Worm (Caenorhabditis elegans) whole organism, L4 larva: ENCODE data around the gene F47D12.6.

Source experiments
- F49E8.2 ChIP-seq: sonication (generic microtip); optimal IDR thresholded peaks from 2 replicates; lab custom pipeline; 2016; ENCODE audit warnings: missing compliant biosample characterization, mild to moderate bottlenecking, missing genetic modification characterization, borderline replicate concordance
- R02D3.7 ChIP-seq: fragments of 150-350 bp; sonication (generic microtip); optimal IDR thresholded peaks from 3 replicates; lab custom pipeline; 2014; ENCODE audit warnings: missing biosample characterization, missing genetic modification characterization
- T20F7.1 ChIP-seq: fragments of 200-800 bp; sonication (Bioruptor generic); optimal IDR thresholded peaks from 2 replicates; lab custom pipeline; 2018; ENCODE audit warnings: mild to moderate bottlenecking, missing genetic modification characterization, missing compliant biosample characterization
- Y105C5A.15 ChIP-seq: fragments of 200-800 bp; sonication (Bioruptor generic); IDR thresholded peaks from 2 replicates; pipeline ENCODE4 v1.3.6; 2022; ENCODE audit warnings: missing genetic modification characterization, missing compliant biosample characterization
- Y48G9A.11 ChIP-seq: fragments of 200-800 bp; sonication (Bioruptor generic); IDR thresholded peaks from 2 replicates; pipeline ENCODE4 v1.3.6; 2022; ENCODE audit warnings: missing genetic modification reagents, missing genetic modification characterization, missing compliant biosample characterization
- ceh-20 ChIP-seq: fragments of 200-800 bp; sonication (Bioruptor generic); IDR thresholded peaks from 2 replicates; pipeline ENCODE4 v1.3.6; 2022; ENCODE audit warnings: missing genetic modification reagents, missing genetic modification characterization, missing compliant biosample characterization
- ceh-28 ChIP-seq: fragments of 150-350 bp; optimal IDR thresholded peaks from 2 replicates; lab custom pipeline; 2014; ENCODE audit warnings: missing biosample characterization, missing genetic modification reagents, missing genetic modification characterization
- ceh-82 ChIP-seq: sonication (generic microtip); optimal IDR thresholded peaks from 2 replicates; lab custom pipeline; 2017; ENCODE audit warnings: missing biosample characterization, missing genetic modification characterization
- daf-19 ChIP-seq: fragments of 200-800 bp; sonication (Bioruptor generic); conservative IDR thresholded peaks from 2 replicates; pipeline ENCODE4 v1.3.6; 2022; ENCODE audit warnings: missing genetic modification characterization, missing compliant biosample characterization
- dpl-1 ChIP-seq: fragments of 150-350 bp; optimal IDR thresholded peaks from 2 replicates; lab custom pipeline; 2014; ENCODE audit warnings: missing biosample characterization, missing genetic modification reagents, missing genetic modification characterization
- dve-1 ChIP-seq: sonication (generic microtip); optimal IDR thresholded peaks from 2 replicates; lab custom pipeline; 2017; ENCODE audit warnings: antibody characterized with exemption, mild to moderate bottlenecking, missing genetic modification characterization, missing compliant biosample characterization; ENCODE audit not compliant: insufficient read depth
- gei-8 ChIP-seq: fragments of 200-800 bp; sonication (Bioruptor generic); optimal IDR thresholded peaks from 2 replicates; lab custom pipeline; 2018; ENCODE audit warnings: mild to moderate bottlenecking, missing genetic modification characterization, missing compliant biosample characterization
- hif-1 ChIP-seq, 2 experiments: sonication (generic microtip); optimal IDR thresholded peaks; 2 replicates each; lab custom pipeline; 2016 to 2017; ENCODE audit warnings: missing compliant biosample characterization in 2 of 2, missing genetic modification characterization in 2 of 2, missing genetic modification reagents in 2 of 2, missing genotype in 2 of 2, mild to moderate bottlenecking in 1 of 2
- jun-1 ChIP-seq: fragments of 150-350 bp; optimal IDR thresholded peaks from 2 replicates; lab custom pipeline; 2014; ENCODE audit warnings: missing biosample characterization, missing genetic modification reagents, missing genetic modification characterization
- lim-7 ChIP-seq: fragments of 200-800 bp; sonication (Bioruptor generic); IDR thresholded peaks from 2 replicates; pipeline ENCODE4 v1.3.6; 2022; ENCODE audit warnings: missing genetic modification characterization, missing compliant biosample characterization
- lin-13 ChIP-seq: fragments of 150-350 bp; optimal IDR thresholded peaks from 2 replicates; lab custom pipeline; 2014; ENCODE audit warnings: missing biosample characterization, missing genetic modification reagents, missing genetic modification characterization
- lin-38 ChIP-seq: fragments of 200-800 bp; sonication (Bioruptor generic); IDR thresholded peaks from 2 replicates; pipeline ENCODE4 v1.3.6; 2022; ENCODE audit warnings: missing genetic modification reagents, missing genetic modification characterization, missing compliant biosample characterization
- lir-3 ChIP-seq: sonication (generic microtip); optimal IDR thresholded peaks from 2 replicates; lab custom pipeline; 2016; ENCODE audit warnings: mild to moderate bottlenecking, missing genetic modification characterization, missing compliant biosample characterization
- madf-9 ChIP-seq: fragments of 200-800 bp; sonication (Bioruptor generic); conservative IDR thresholded peaks from 2 replicates; pipeline ENCODE4 v1.3.6; 2022; ENCODE audit warnings: missing genetic modification reagents, missing genetic modification characterization, missing compliant biosample characterization
- mdl-1 ChIP-seq, 2 experiments: fragments of 150-350 bp in 1 of 2; sonication (generic microtip) in 1 of 2; optimal IDR thresholded peaks; 2 replicates each; lab custom pipeline; 2014 to 2017; ENCODE audit warnings: missing biosample characterization in 2 of 2, missing genetic modification characterization in 2 of 2
- mep-1 ChIP-seq: fragments of 150-350 bp; sonication (generic microtip); optimal IDR thresholded peaks from 3 replicates; lab custom pipeline; 2014; ENCODE audit warnings: missing biosample characterization, missing genetic modification characterization
- mes-2 ChIP-seq: sonication (generic microtip); optimal IDR thresholded peaks from 2 replicates; lab custom pipeline; 2016; ENCODE audit warnings: missing genotype, mild to moderate bottlenecking, missing genetic modification characterization, missing compliant biosample characterization; ENCODE audit not compliant: poor library complexity, severe bottlenecking
- mxl-2 ChIP-seq: fragments of 200-800 bp; sonication (Bioruptor generic); conservative IDR thresholded peaks from 2 replicates; pipeline ENCODE4 v1.3.6; 2022; ENCODE audit warnings: missing genetic modification reagents, missing genetic modification characterization, missing compliant biosample characterization
- nhr-11 ChIP-seq: fragments of 150-350 bp; optimal IDR thresholded peaks from 2 replicates; lab custom pipeline; 2014; ENCODE audit warnings: missing biosample characterization, missing genetic modification characterization
- nhr-28 ChIP-seq: fragments of 150-350 bp; optimal IDR thresholded peaks from 2 replicates; lab custom pipeline; 2014; ENCODE audit warnings: missing biosample characterization, missing genetic modification characterization
- nhr-41 ChIP-seq: fragments of 200-800 bp; sonication (Bioruptor generic); IDR thresholded peaks from 2 replicates; pipeline ENCODE4 v1.3.6; 2022; ENCODE audit warnings: missing genetic modification reagents, missing genetic modification characterization, missing compliant biosample characterization
- nhr-48 ChIP-seq: sonication (generic microtip); optimal IDR thresholded peaks from 2 replicates; lab custom pipeline; 2016; ENCODE audit warnings: mild to moderate bottlenecking, missing genetic modification characterization, missing compliant biosample characterization
- nhr-77 ChIP-seq: fragments of 150-350 bp; optimal IDR thresholded peaks from 2 replicates; lab custom pipeline; 2014; ENCODE audit warnings: missing biosample characterization, missing genetic modification characterization
- php-3 ChIP-seq: fragments of 200-800 bp; sonication (Bioruptor generic); IDR thresholded peaks from 2 replicates; pipeline ENCODE4 v1.3.6; 2022; ENCODE audit warnings: missing genetic modification reagents, missing genetic modification characterization, missing compliant biosample characterization
- pqm-1 ChIP-seq: sonication (generic microtip); optimal IDR thresholded peaks from 2 replicates; lab custom pipeline; 2017; ENCODE audit warnings: missing biosample characterization, missing genetic modification characterization
- sdz-12 ChIP-seq: fragments of 200-800 bp; sonication (Bioruptor generic); optimal IDR thresholded peaks from 2 replicates; lab custom pipeline; 2018; ENCODE audit warnings: mild to moderate bottlenecking, missing genetic modification characterization, missing compliant biosample characterization
- set-16 ChIP-seq: fragments of 200-800 bp; sonication (Bioruptor generic); IDR thresholded peaks from 2 replicates; pipeline ENCODE4 v1.3.6; 2022; ENCODE audit warnings: missing genetic modification reagents, missing genetic modification characterization, missing compliant biosample characterization
- spr-1 ChIP-seq: sonication (generic microtip); optimal IDR thresholded peaks from 2 replicates; lab custom pipeline; 2016; ENCODE audit warnings: mild to moderate bottlenecking, missing genetic modification characterization, missing compliant biosample characterization
- unc-62 ChIP-seq, 3 experiments: fragments of 150-350 bp in 1 of 3; sonication (generic microtip); optimal IDR thresholded peaks in 2 of 3; peaks in 1 of 3; 1 replicate in 1 of 3; 2 replicates in 2 of 3; lab custom pipeline; 2014 to 2017; ENCODE audit warnings: missing biosample characterization in 3 of 3, missing genetic modification characterization in 3 of 3, missing genetic modification reagents in 3 of 3, missing genotype in 1 of 3
- zfp-3 ChIP-seq: fragments of 200-800 bp; sonication (Bioruptor generic); conservative IDR thresholded peaks from 2 replicates; pipeline ENCODE4 v1.3.6; 2022; ENCODE audit warnings: missing genetic modification reagents, missing genetic modification characterization, missing compliant biosample characterization
- zip-11 ChIP-seq: fragments of 200-800 bp; sonication (Bioruptor generic); IDR thresholded peaks from 2 replicates; pipeline ENCODE4 v1.3.6; 2022; ENCODE audit warnings: missing genetic modification characterization, missing compliant biosample characterization

F47D12.6 gene

DNA sequence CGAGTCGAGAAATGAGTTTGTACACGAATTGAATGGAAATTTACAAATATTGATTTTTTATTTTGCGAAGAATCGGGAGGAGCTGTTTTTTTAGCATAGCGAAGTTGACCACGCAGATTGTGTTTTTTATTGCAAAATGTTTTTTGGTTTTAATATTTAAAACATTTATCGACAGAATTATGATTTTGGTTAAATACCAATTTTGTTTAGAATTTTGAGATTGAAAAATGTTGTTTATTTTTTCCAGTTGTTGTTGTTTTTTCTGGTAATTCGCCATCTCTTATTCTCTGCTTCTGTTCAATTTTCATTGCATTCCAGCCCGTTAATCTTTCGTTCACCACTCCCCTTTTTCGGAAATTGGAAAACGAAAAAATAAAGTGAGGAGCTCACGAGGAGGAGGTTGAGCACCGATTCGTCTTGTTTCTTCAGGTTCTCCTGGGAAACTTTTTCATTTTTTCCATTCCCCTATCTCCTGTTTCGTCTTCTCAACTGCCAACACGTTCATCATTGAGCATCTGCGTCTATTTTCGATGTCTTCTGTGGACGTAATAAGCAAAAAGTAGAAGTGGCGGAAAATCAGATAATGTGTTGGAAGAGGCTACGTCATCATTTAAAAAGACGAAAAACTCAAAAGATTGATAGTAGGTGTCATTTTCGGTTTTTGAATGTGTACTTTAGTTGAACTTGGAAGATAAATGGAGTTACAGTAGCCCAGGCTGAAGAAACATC is 9.0 kb upstream of the F47D12.6 start, which contains the start of gene F47D12.7:
TSS of gene F47D12.7 (minus strand) at position 51 of the 729 bp plus-strand sequence.
- TF ChIP-seq mdl-1 (tag; optimal IDR thresholded peaks at IDR 0.05; lab: Kevin White, UChicago) (no peak), madf-9 (GFP tag; lab: Robert Waterston, UW) (no peak), ceh-20 (GFP tag; lab: Robert Waterston, UW) (0 out of 2 replicates have a peak, but pooled peaks have one; percentile 15), unc-62 (GFP tag; optimal IDR thresholded peaks at IDR 0.05 in 1 of 2; lab: Kevin White, UChicago) (peak in 1 of 2 experiments; percentile 97), unc-62 (tag; optimal IDR thresholded peaks at IDR 0.05; lab: Kevin White, UChicago) (no peak)

DNA sequence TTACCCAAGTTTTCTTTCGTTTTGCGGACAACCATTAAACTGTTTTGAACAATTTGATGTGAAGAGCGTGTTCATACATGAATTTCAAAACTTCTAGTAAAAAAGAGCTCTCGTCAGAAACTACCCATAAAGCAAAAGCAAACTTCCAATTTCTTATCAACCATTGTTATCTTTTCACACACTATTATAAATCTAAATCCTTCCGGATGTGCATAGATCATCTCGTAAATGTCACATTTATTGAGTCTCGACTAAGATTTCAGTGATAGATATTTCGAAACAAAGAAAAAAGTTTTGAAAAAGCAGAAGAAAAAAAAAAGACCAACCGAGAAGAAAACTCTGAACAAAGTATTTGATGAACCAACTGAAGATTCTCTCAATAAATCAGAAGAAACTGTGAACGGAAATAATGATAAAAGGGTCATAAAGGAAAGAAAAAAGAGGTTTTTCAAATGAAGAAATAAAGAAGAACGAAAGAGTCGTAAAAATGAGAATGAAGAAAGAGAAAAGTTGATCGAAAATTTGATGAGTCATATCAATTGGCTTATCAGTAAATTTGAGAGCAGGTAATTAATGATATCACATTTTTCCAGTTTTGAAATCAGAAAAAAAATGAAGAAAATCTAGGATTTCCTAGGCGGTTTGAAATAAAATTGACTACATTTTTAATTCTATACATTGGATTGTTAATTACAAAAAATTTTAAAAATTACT is 3.5 kb upstream of the F47D12.6 start:
- TF ChIP-seq lin-13 (no peak), ceh-20 (GFP tag; lab: Robert Waterston, UW) (peak; percentile 38; the same call in 1 of the 2 replicates), nhr-77 (tag; lab: Kevin White, UChicago) (peak; percentile 5), pqm-1 (tag; lab: Kevin White, UChicago) (peak; percentile 1), php-3 (peak; percentile 41; the same call in 1 of the 2 replicates)

- TF ChIP-seq Y105C5A.15 (GFP tag; lab: Robert Waterston, UW) (no peak), mep-1 (tag; lab: Kevin White, UChicago) (no peak), jun-1 (tag; lab: Kevin White, UChicago) (no peak), nhr-28 (tag; lab: Kevin White, UChicago) (no peak), ceh-28 (no peak), dpl-1 (GFP tag; lab: Kevin White, UChicago) (peak; percentile 30), nhr-11 (tag; lab: Kevin White, UChicago) (no peak), dve-1 (no peak)
These were observed 2.3 kb upstream of the F47D12.6 start for ce11 chrIII:6289366-6289765.

DNA sequence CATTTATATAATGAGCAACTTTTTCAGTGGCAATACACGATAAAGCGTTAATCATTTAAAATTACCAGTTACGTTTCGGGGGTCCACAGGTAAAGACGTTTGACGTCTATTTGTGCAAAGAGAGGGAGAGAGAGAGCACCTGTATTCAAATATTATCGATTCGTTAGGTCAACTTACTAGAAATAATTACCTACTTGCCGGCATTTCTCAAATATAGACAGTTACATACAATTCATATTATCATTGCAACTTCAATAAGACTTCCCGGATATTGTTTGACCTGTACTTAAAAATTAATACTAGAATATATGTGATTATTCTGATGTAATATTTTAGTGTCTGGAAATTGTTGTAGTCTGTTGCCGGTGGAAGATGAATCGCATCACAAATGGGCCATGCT is 1.2 kb downstream of the F47D12.6 start, which contains the start of gene gadr-3:
TSS of gene gadr-3 (minus strand) at position 101 of the 400 bp plus-strand sequence.
- peak in 1 of 2 experiments; percentile 46 for TF ChIP-seq unc-62 (GFP tag; optimal IDR thresholded peaks at IDR 0.05 in 1 of 2; lab: Kevin White, UChicago)
- TF ChIP-seq unc-62 (tag; optimal IDR thresholded peaks at IDR 0.05; lab: Kevin White, UChicago) = no peak
- TF ChIP-seq lin-13 = no peak
- TF ChIP-seq, all 104 proteins: peak for 1

DNA sequence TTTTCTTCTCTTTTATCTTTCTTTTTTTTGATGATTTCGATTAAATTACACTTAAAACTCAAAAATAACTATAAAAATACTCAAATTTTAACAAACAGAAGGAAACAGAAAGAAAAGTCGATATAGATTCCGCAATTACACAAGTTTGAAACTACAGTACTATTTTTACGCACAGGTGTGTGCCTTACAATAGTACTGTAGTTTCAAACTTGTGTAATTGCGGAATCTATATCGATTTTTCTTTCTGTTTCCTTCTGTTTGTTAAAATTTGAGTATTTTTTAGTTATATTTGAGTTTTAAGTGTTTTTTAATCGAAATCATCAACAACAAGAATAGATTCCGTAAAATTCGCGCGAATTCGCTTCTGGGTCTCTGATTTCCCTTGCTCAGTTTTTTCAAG is 4.1 kb downstream of the F47D12.6 start:
- no peak for TF ChIP-seq ceh-28
- TF ChIP-seq lin-38 (GFP tag; lab: Robert Waterston, UW) = peak; percentile 46; the same call in 1 of the 2 replicates
- TF ChIP-seq gei-8 (GFP tag; lab: Kevin White, UChicago) = no peak
- TF ChIP-seq ceh-20 (GFP tag; lab: Robert Waterston, UW) = no peak
- TF ChIP-seq sdz-12 = no peak
- peak; percentile 45; the same call in 1 of the 2 replicates for TF ChIP-seq Y48G9A.11 (GFP tag; lab: Robert Waterston, UW)
- TF ChIP-seq zfp-3 = no peak
- TF ChIP-seq lir-3 = no peak
- no peak for TF ChIP-seq hif-1 (tag; optimal IDR thresholded peaks at IDR 0.05; lab: Kevin White, UChicago)
- TF ChIP-seq set-16 (GFP tag; lab: Robert Waterston, UW) = no peak

- TF ChIP-seq mxl-2 (GFP tag; lab: Robert Waterston, UW) (no peak), nhr-41 (GFP tag; lab: Robert Waterston, UW) (no peak), zip-11 (GFP tag; lab: Robert Waterston, UW) (no peak), nhr-48 (tag; lab: Kevin White, UChicago) (peak; percentile 68), pqm-1 (tag; lab: Kevin White, UChicago) (no peak), ceh-82 (tag; lab: Kevin White, UChicago) (no peak), lim-7 (GFP tag; lab: Robert Waterston, UW) (no peak), lir-3 (no peak), T20F7.1 (GFP tag; lab: Kevin White, UChicago) (peak; percentile 59), mdl-1 (tag; optimal IDR thresholded peaks at IDR 0.05; lab: Kevin White, UChicago) (peak; percentile 83 to 87), nhr-77 (tag; lab: Kevin White, UChicago) (peak; percentile 47), R02D3.7 (no peak), set-16 (GFP tag; lab: Robert Waterston, UW) (peak; percentile 31; the same call in 1 of the 2 replicates), daf-19 (GFP tag; lab: Robert Waterston, UW) (0 out of 2 replicates have a peak, but pooled peaks have one; percentile 66), spr-1 (tag; lab: Kevin White, UChicago) (peak; percentile 70), F49E8.2 (no peak), mes-2 (tag; lab: Kevin White, UChicago) (peak; percentile 66)
These were observed 7.0 kb downstream of the F47D12.6 start, which contains the start of gene hmg-1.2 for ce11 chrIII:6280070-6280596. TSS of gene hmg-1.2 (plus strand) at chrIII:6280380.
